Worm (Caenorhabditis elegans): ENCODE results near the gene F55C9.14.
"Not testable (repeated sequence)": the region's sequence is repeated elsewhere in the genome, so short reads cannot be mapped to it uniquely, and the experiment has no call there.

The F55C9.14 gene

DNA sequence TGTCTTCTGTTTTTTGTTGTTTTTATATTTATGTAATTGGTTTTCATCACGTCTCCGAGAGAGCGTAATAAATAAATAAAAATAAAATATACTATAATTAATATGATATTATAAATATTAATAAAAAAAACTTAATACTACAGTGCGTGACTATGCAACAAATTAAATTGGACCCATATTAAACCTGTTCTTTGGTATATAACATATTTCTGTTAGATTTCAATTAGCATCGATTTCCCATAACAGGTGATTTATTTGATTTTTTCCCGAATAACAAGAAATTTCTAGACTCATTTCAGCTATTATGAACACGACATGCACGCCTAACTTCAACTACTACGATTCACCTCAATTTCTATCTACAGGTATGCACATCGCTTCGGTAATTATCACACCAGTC lies 17.7 kb downstream of the F55C9.14 start, which contains the start of gene srh-208:
TSS of gene srh-208 (plus strand) at position 301 of the 400 bp plus-strand sequence.
- not testable (repeated sequence) for TF ChIP-seq nhr-41 (GFP tag; IDR thresholded peaks at IDR 0.05); R02D3.7 (tag; optimal IDR thresholded peaks at IDR 0.05); dpl-1 (GFP tag; optimal IDR thresholded peaks at IDR 0.05)

DNA sequence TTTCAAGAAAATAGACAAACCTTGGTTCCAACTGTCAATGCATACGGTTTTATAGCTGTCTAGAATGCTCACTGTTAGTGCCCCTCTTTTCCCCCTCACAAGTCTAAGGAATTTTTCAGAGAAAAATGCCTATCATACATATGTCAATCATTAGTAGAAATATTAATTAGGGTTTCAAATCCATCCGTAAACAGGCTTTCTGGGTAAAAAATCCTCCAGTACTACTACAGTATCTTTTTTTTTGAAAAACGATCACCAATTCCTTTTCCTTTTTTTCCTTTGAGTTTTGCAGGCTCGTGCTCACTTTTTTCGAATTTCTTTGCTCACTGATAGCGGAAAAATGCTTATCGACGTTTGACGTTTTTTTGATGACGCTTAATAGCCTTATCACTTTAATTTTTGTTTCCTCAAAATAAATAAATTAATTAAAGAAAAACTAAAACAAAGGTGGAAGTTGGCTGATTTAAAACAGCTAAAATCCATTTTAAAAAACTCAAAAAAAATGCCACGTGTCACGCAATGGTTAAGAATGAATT lies 20.2 kb downstream of the F55C9.14 start, which contains the start of gene C43D7.7:
TSS of gene C43D7.7 (minus strand) at position 51 of the 536 bp plus-strand sequence.
- TF ChIP-seq dmd-6 (GFP tag; IDR thresholded peaks at IDR 0.05) (peak; percentile 42; the same call in 1 of the 2 replicates), mdt-29 (GFP tag; IDR thresholded peaks at IDR 0.05) (no peak), pqm-1 (tag; optimal IDR thresholded peaks at IDR 0.05) (peak; percentile 40), fos-1 (tag; optimal IDR thresholded peaks at IDR 0.05) (no peak)

DNA sequence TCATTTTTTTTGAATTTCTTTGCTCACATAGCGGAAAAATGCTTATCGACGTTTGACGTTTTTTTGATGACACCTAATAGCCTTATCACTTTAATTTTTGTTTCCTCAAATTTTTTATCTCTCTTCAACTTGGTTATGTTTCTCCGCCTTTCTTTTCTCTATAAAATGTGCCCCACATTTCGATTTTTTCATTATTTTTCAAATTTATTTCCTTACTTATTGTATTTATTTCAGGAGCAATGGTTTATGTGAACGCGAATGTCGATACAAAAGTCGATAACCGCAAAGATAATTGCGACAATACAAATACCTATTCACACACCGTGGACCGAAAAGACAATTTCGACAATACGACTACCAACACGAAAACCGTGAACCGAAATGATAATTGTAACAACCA lies 21.0 kb downstream of the F55C9.14 start, which contains the start of gene sdz-6:
TSS of gene sdz-6 (plus strand) at position 229 of the 400 bp plus-strand sequence.
- TF ChIP-seq unc-62 (GFP tag; optimal IDR thresholded peaks at IDR 0.05 in 1 of 2), result peak in 1 of 2 experiments; percentile 95
- no peak for TF ChIP-seq unc-62 (tag; optimal IDR thresholded peaks at IDR 0.05)
- TF ChIP-seq skn-1 (tag; optimal IDR thresholded peaks at IDR 0.05), result no peak
- TF ChIP-seq dmd-6 (GFP tag; IDR thresholded peaks at IDR 0.05), result peak; percentile 8; the same call in 1 of the 2 replicates

DNA sequence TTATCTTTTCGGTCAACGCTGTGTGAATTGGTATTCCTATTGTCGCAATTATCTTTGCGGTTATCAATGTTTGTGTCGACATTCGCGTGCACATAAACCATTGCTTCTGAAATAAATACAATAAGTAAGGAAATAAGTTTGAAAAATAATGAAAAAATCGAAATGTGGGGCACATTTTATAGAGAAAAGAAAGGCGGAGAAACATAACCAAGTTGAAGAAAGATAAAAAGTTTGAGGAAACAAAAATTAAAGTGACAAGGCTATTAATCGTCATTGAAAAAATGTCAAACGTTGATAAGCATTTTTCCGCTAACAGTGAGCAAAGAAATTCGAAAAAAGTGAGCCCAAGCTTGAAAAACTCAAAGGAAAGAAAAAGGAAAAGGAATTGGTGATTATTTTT lies 23.0 kb downstream of the F55C9.14 start, which contains the start of gene C43D7.4:
TSS of gene C43D7.4 (minus strand) at position 101 of the 400 bp plus-strand sequence.
- no peak for TF ChIP-seq zfp-2 (tag; optimal IDR thresholded peaks at IDR 0.05)
- TF ChIP-seq ces-1 (GFP tag; optimal IDR thresholded peaks at IDR 0.05), result no peak
- TF ChIP-seq mdl-1 (tag; optimal IDR thresholded peaks at IDR 0.05), result no peak
- no peak for TF ChIP-seq snpc-4 (tag; optimal IDR thresholded peaks at IDR 0.05)
- TF ChIP-seq ztf-11 (tag; optimal IDR thresholded peaks at IDR 0.05), result no peak
- no peak for TF ChIP-seq madf-9 (GFP tag; conservative IDR thresholded peaks at IDR 0.05)
- no peak for TF ChIP-seq zag-1 (tag; optimal IDR thresholded peaks at IDR 0.05)
- TF ChIP-seq arid-1 (GFP tag; conservative IDR thresholded peaks at IDR 0.05), result no peak
- TF ChIP-seq dpl-1 (GFP tag; optimal IDR thresholded peaks at IDR 0.05), result no peak
- no peak for TF ChIP-seq tra-1 (GFP tag; IDR thresholded peaks at IDR 0.05)
- no peak for TF ChIP-seq hlh-11 (tag; optimal IDR thresholded peaks at IDR 0.05)
- TF ChIP-seq duxl-1 (tag; optimal IDR thresholded peaks at IDR 0.05; ENCODE audit: poor library complexity), result no peak
- TF ChIP-seq dmd-9 (GFP tag; IDR thresholded peaks at IDR 0.05), result no peak
- no peak for TF ChIP-seq ceh-28 (tag; optimal IDR thresholded peaks at IDR 0.05)
- TF ChIP-seq ceh-20 (GFP tag; IDR thresholded peaks at IDR 0.05), result no peak
- TF ChIP-seq hlh-30 (tag; optimal IDR thresholded peaks at IDR 0.05; ENCODE audit: insufficient read depth), result no peak
- TF ChIP-seq daf-12 (tag; optimal IDR thresholded peaks at IDR 0.05), result no peak
- no peak for TF ChIP-seq attf-4 (tag; optimal IDR thresholded peaks at IDR 0.05)

DNA sequence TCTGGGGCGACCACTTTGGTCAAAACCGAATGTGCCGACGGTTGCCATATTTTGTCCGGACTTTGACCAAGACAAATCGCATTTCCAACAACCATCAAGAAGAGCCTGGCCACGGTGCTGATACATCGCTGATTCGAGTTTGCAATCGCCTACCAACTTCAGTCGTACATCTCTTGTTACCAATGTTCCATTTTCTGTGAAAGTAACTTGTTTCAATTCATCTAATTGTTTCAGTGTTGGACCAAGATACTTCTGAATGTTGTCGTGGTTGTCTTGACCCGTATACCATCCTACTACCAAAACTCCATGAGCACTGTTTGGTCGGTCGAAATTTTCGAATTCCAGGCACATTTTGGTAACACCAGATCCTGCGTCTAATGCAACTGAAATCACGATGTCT lies 26.1 kb downstream of the F55C9.14 start:
- TF ChIP-seq lim-7 (GFP tag; IDR thresholded peaks at IDR 0.05) (0 out of 2 replicates have a peak, but pooled peaks have one; percentile 37), aha-1 (tag) (peak; percentile 77), ceh-32 (tag; optimal IDR thresholded peaks at IDR 0.05; ENCODE audit: poor library complexity) (no peak)

DNA sequence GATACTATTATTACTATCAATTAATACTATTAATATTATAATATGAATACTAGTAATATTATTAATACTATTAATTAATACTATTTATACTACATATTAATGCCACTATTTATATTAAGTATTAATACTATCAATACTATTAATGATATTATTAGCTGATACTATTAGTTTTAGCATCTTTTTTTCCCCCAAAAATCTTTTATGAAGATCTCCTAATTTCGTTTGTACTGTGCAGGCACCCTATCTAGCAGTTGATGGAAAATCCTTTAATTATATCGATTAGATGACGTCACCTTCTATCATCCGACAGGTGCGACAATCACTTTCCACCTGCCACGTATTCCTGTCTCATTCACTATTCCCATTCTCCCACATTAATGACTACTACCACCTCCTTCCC lies 29.9 kb downstream of the F55C9.14 start, which contains the start of gene fbxb-65:
TSS of gene fbxb-65 (plus strand) at position 301 of the 400 bp plus-strand sequence.
- TF ChIP-seq unc-62 (GFP tag; optimal IDR thresholded peaks at IDR 0.05 in 1 of 2), result peak in 1 of 2 experiments; percentile 13
- no peak for TF ChIP-seq unc-62 (tag; optimal IDR thresholded peaks at IDR 0.05)
- TF ChIP-seq lin-29 (GFP tag; IDR thresholded peaks at IDR 0.05), result no peak

All from whole organism, L4 larva.